Fruit fly (Drosophila melanogaster): ENCODE data around the gene CG15601.

The CG15601 gene

dm6 chrX:15737110-15737509 lies 26.7 kb downstream of the CG15601 start, which contains the start of gene Arp6:
Arp6 (minus strand) TSS chrX:15737120.
- no peak for TF ChIP-seq CG33017 (tag; optimal IDR thresholded peaks at IDR 0.05)
- TF ChIP-seq Clk (GFP tag; optimal IDR thresholded peaks at IDR 0.05): no peak
- no peak for TF ChIP-seq cnc (optimal IDR thresholded peaks at IDR 0.05)
- TF ChIP-seq CG5204 (GFP tag; optimal IDR thresholded peaks at IDR 0.05): no peak
- TF ChIP-seq CG12768 (GFP tag; optimal IDR thresholded peaks at IDR 0.05): no peak
- TF ChIP-seq CG7045 (GFP tag; optimal IDR thresholded peaks at IDR 0.05): no peak
- TF ChIP-seq cic (GFP tag; optimal IDR thresholded peaks at IDR 0.05): no peak
- no peak for TF ChIP-seq Crg-1 (GFP tag; optimal IDR thresholded peaks at IDR 0.05)
- no peak for TF ChIP-seq CG11617 (GFP tag; optimal IDR thresholded peaks at IDR 0.05)
- no peak for TF ChIP-seq CG7101 (tag; optimal IDR thresholded peaks at IDR 0.05)

dm6 chrX:15738890-15739550 lies 28.6 kb downstream of the CG15601 start, which contains the start of the genes CG11679 and CG8206:
CG11679 (minus strand) TSS chrX:15738954.
CG8206 (plus strand) TSS chrX:15739230.
- TF ChIP-seq CG1620 (GFP tag; optimal IDR thresholded peaks at IDR 0.05) (peak; percentile 71), CG14711 (tag; optimal IDR thresholded peaks at IDR 0.05) (peak; percentile 53), cic (GFP tag; optimal IDR thresholded peaks at IDR 0.05) (peak; percentile 24), Clk (GFP tag; optimal IDR thresholded peaks at IDR 0.05) (no peak), tj (GFP tag; optimal IDR thresholded peaks at IDR 0.05) (peak; percentile 11), Crg-1 (GFP tag; optimal IDR thresholded peaks at IDR 0.05) (peak; percentile 40), CG7045 (GFP tag; optimal IDR thresholded peaks at IDR 0.05) (no peak), pad (GFP tag; optimal IDR thresholded peaks at IDR 0.05) (peak; percentile 45), bab1 (GFP tag; optimal IDR thresholded peaks at IDR 0.05) (peak; percentile 75), CG12768 (GFP tag; optimal IDR thresholded peaks at IDR 0.05) (no peak), CG5204 (GFP tag; optimal IDR thresholded peaks at IDR 0.05) (no peak), Hr96 (GFP tag; optimal IDR thresholded peaks at IDR 0.05) (peak; percentile 75), toe (GFP tag; optimal IDR thresholded peaks at IDR 0.05) (peak; percentile 71), CG11617 (GFP tag; optimal IDR thresholded peaks at IDR 0.05) (peak; percentile 58), kay (GFP tag; ENCODE audit: borderline replicate concordance) (no peak), Mnt (GFP tag; optimal IDR thresholded peaks at IDR 0.05) (peak; percentile 85), cnc (optimal IDR thresholded peaks at IDR 0.05) (no peak), CG33017 (tag; optimal IDR thresholded peaks at IDR 0.05) (peak; percentile 11), ovo (GFP tag; optimal IDR thresholded peaks at IDR 0.05) (peak; percentile 16), CG7101 (tag; optimal IDR thresholded peaks at IDR 0.05) (peak; percentile 61)

dm6 chrX:15740288-15740726 lies 29.9 kb downstream of the CG15601 start:
- TF ChIP-seq CG5204 (GFP tag; optimal IDR thresholded peaks at IDR 0.05) (no peak), pad (GFP tag; optimal IDR thresholded peaks at IDR 0.05) (peak; percentile 46), cic (GFP tag; optimal IDR thresholded peaks at IDR 0.05) (peak; percentile 44), CG12768 (GFP tag; optimal IDR thresholded peaks at IDR 0.05) (peak; percentile 63), bab1 (GFP tag; optimal IDR thresholded peaks at IDR 0.05) (peak; percentile 19), Mnt (GFP tag; optimal IDR thresholded peaks at IDR 0.05) (peak; percentile 48), CG33017 (tag; optimal IDR thresholded peaks at IDR 0.05) (peak; percentile 69), CG14711 (tag; optimal IDR thresholded peaks at IDR 0.05) (peak; percentile 78), Hr96 (GFP tag; optimal IDR thresholded peaks at IDR 0.05) (no peak), ovo (GFP tag; optimal IDR thresholded peaks at IDR 0.05) (no peak), toe (GFP tag; optimal IDR thresholded peaks at IDR 0.05) (no peak), CG7101 (tag; optimal IDR thresholded peaks at IDR 0.05) (peak; percentile 87), CG11617 (GFP tag; optimal IDR thresholded peaks at IDR 0.05) (peak; percentile 76), tj (GFP tag; optimal IDR thresholded peaks at IDR 0.05) (no peak), Crg-1 (GFP tag; optimal IDR thresholded peaks at IDR 0.05) (peak; percentile 7), kay (GFP tag; ENCODE audit: borderline replicate concordance) (no peak), CG7045 (GFP tag; optimal IDR thresholded peaks at IDR 0.05) (peak; percentile 31), cnc (optimal IDR thresholded peaks at IDR 0.05) (no peak), Clk (GFP tag; optimal IDR thresholded peaks at IDR 0.05) (peak; percentile 14), CG1620 (GFP tag; optimal IDR thresholded peaks at IDR 0.05) (no peak)

- TF ChIP-seq CG14711 (tag; optimal IDR thresholded peaks at IDR 0.05) (peak; percentile 33), toe (GFP tag; optimal IDR thresholded peaks at IDR 0.05) (no peak), pad (GFP tag; optimal IDR thresholded peaks at IDR 0.05) (no peak), cnc (optimal IDR thresholded peaks at IDR 0.05) (peak; percentile 97 to 100), CG7101 (tag; optimal IDR thresholded peaks at IDR 0.05) (peak; percentile 31), tj (GFP tag; optimal IDR thresholded peaks at IDR 0.05) (peak; percentile 5), CG33017 (tag; optimal IDR thresholded peaks at IDR 0.05) (no peak)
Observed at dm6 chrX:15740881-15741280, 30.4 kb downstream of the CG15601 start.

dm6 chrX:15745905-15746681 lies 35.6 kb downstream of the CG15601 start, which contains the start of the genes CG8944 and CCT6:
CG8944 (minus strand) TSS chrX:15746231.
CCT6 (plus strand) TSS chrX:15746648.
- peak; percentile 49 for TF ChIP-seq CG7101 (tag; optimal IDR thresholded peaks at IDR 0.05)
- no peak for TF ChIP-seq cnc (optimal IDR thresholded peaks at IDR 0.05)
- peak; percentile 34 for TF ChIP-seq Mnt (GFP tag; optimal IDR thresholded peaks at IDR 0.05)
- no peak for TF ChIP-seq pad (GFP tag; optimal IDR thresholded peaks at IDR 0.05)
- TF ChIP-seq bab1 (GFP tag; optimal IDR thresholded peaks at IDR 0.05): no peak
- TF ChIP-seq ovo (GFP tag; optimal IDR thresholded peaks at IDR 0.05): peak; percentile 22
- no peak for TF ChIP-seq toe (GFP tag; optimal IDR thresholded peaks at IDR 0.05)
- no peak for TF ChIP-seq CG5204 (GFP tag; optimal IDR thresholded peaks at IDR 0.05)
- no peak for TF ChIP-seq Clk (GFP tag; optimal IDR thresholded peaks at IDR 0.05)
- no peak for TF ChIP-seq CG33017 (tag; optimal IDR thresholded peaks at IDR 0.05)
- peak; percentile 21 for TF ChIP-seq CG1620 (GFP tag; optimal IDR thresholded peaks at IDR 0.05)
- TF ChIP-seq Hr96 (GFP tag; optimal IDR thresholded peaks at IDR 0.05): no peak
- TF ChIP-seq CG14711 (tag; optimal IDR thresholded peaks at IDR 0.05): no peak
- no peak for TF ChIP-seq Crg-1 (GFP tag; optimal IDR thresholded peaks at IDR 0.05)
- peak; percentile 49 for TF ChIP-seq CG11617 (GFP tag; optimal IDR thresholded peaks at IDR 0.05)
- TF ChIP-seq CG12768 (GFP tag; optimal IDR thresholded peaks at IDR 0.05): peak; percentile 5
- no peak for TF ChIP-seq CG7045 (GFP tag; optimal IDR thresholded peaks at IDR 0.05)
- no peak for TF ChIP-seq kay (GFP tag; ENCODE audit: borderline replicate concordance)
- peak; percentile 18 for TF ChIP-seq tj (GFP tag; optimal IDR thresholded peaks at IDR 0.05)
- no peak for TF ChIP-seq cic (GFP tag; optimal IDR thresholded peaks at IDR 0.05)
